Worm (Caenorhabditis elegans): Measurements from ENCODE around the gene otub-1.

The otub-1 gene

DNA sequence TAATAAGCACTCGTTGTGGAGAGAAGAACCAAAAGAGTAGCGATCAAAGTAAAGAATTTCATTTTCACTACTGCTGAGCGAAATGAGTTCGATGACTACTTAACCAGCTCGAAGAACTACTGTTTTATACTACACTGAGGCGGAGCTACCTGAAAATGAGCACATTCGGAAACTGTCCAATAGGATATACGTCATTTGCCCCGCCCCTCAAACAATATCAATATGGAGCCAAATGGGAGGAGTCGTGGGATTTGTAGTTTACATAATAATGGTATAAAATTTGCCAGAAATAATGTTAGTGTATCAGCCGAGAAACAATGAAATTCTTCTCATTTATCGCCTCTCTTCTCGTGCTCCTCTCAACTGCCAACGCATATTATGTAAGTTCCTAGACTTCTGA lies 23.3 kb downstream of the otub-1 start, which contains the start of the genes C01G10.5 and C01G10.4:
Gene C01G10.5, minus strand, starts transcription at position 101 of the 400 bp plus-strand sequence.
Gene C01G10.4, plus strand, starts transcription at position 303 of the 400 bp plus-strand sequence.
- TF ChIP-seq ceh-30 (tag; optimal IDR thresholded peaks at IDR 0.05) (no peak), T23F11.4 (GFP tag; optimal IDR thresholded peaks at IDR 0.05) (no peak), unc-55 (GFP tag; optimal IDR thresholded peaks at IDR 0.05) (no peak)

DNA sequence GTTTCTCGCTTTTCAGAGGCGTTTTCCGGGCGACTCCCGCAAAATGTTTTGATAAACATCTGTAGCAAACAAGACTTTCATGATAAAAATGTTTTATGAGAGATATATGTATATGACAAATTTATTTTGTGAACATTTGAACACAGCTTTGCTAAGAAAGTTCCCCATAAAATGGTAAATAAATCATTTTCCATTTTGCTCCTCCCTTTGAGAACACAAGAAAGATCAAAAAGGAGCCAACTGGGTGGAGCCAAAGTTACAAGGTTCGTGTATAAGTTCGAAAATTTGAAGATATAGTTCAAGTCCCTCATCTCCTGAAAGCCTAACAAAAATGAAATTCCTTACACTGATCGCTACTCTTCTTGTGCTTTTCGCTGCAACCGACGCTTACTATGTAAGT lies 24.4 kb downstream of the otub-1 start, which contains the start of gene C01G10.17:
Gene C01G10.17, plus strand, starts transcription at position 301 of the 400 bp plus-strand sequence.
- TF ChIP-seq pha-2 (tag; optimal IDR thresholded peaks at IDR 0.05): no peak
- TF ChIP-seq F13H6.1 (tag; optimal IDR thresholded peaks at IDR 0.05): no peak
- no peak for TF ChIP-seq eyg-1 (tag; optimal IDR thresholded peaks at IDR 0.05)
- no peak for TF ChIP-seq ceh-48 (tag; optimal IDR thresholded peaks at IDR 0.05)
- no peak for TF ChIP-seq ttx-3 (tag; optimal IDR thresholded peaks at IDR 0.05)
- no peak for TF ChIP-seq ama-1 (optimal IDR thresholded peaks at IDR 0.05)
- TF ChIP-seq ahr-1 (tag; optimal IDR thresholded peaks at IDR 0.05): no peak
- TF ChIP-seq hlh-6 (tag; optimal IDR thresholded peaks at IDR 0.05): no peak
- no peak for TF ChIP-seq Y22D7AL.16 (tag; optimal IDR thresholded peaks at IDR 0.05)
- no peak for TF ChIP-seq ceh-14 (tag; optimal IDR thresholded peaks at IDR 0.05)
- no peak for TF ChIP-seq dve-1 (tag; optimal IDR thresholded peaks at IDR 0.05)
- TF ChIP-seq fkh-10 (GFP tag; optimal IDR thresholded peaks at IDR 0.05): no peak
- TF ChIP-seq elt-2 (tag; optimal IDR thresholded peaks at IDR 0.05): no peak
- no peak for TF ChIP-seq sdc-2 (tag; optimal IDR thresholded peaks at IDR 0.05)
- TF ChIP-seq zip-5 (tag; optimal IDR thresholded peaks at IDR 0.05): no peak
- no peak for TF ChIP-seq tbx-2 (tag; optimal IDR thresholded peaks at IDR 0.05)
- TF ChIP-seq rnt-1 (tag; optimal IDR thresholded peaks at IDR 0.05): no peak
- no peak for TF ChIP-seq K02D7.2 (tag; optimal IDR thresholded peaks at IDR 0.05)

DNA sequence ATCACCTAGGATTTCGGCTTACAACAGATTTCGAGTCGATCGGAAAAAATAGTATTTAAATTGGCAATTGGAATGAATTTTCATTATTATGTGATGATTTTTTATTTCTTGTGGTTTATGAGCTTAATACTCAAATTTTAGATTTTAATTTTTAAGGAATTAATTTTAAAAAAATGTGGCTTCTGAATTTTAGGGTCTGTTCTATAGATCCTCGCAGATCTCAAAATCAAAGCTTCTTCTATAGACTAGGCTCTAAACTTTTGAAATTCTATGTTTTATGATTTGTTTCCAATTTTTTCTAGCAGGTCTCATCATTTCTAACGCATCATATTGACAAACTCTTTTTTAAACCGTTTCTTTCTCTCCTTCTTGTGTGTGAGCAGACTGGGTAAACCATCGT lies 26.6 kb downstream of the otub-1 start, which contains the start of gene txt-12:
Gene txt-12, plus strand, starts transcription at position 301 of the 400 bp plus-strand sequence.
- TF ChIP-seq unc-86 (tag; optimal IDR thresholded peaks at IDR 0.05): no peak
- no peak for TF ChIP-seq Y22D7AL.16 (tag; optimal IDR thresholded peaks at IDR 0.05)
- no peak for TF ChIP-seq C38D4.7 (GFP tag; optimal IDR thresholded peaks at IDR 0.05)
- no peak for TF ChIP-seq hlh-8 (tag; optimal IDR thresholded peaks at IDR 0.05)
- TF ChIP-seq nfya-1 (tag; optimal IDR thresholded peaks at IDR 0.05): no peak
- no peak for TF ChIP-seq sox-4 (tag; optimal IDR thresholded peaks at IDR 0.05)
- TF ChIP-seq pha-2 (tag; optimal IDR thresholded peaks at IDR 0.05): no peak
- no peak for TF ChIP-seq zip-5 (tag; optimal IDR thresholded peaks at IDR 0.05)
- TF ChIP-seq ceh-31 (tag; optimal IDR thresholded peaks at IDR 0.05): no peak
- no peak for TF ChIP-seq ceh-30 (tag; optimal IDR thresholded peaks at IDR 0.05)
- no peak for TF ChIP-seq ceh-14 (tag; optimal IDR thresholded peaks at IDR 0.05)
- no peak for TF ChIP-seq K09A11.1 (tag; optimal IDR thresholded peaks at IDR 0.05; ENCODE audit: insufficient read depth)
- no peak for TF ChIP-seq ztf-16 (tag; optimal IDR thresholded peaks at IDR 0.05)
- TF ChIP-seq T23F11.4 (GFP tag; optimal IDR thresholded peaks at IDR 0.05): no peak

DNA sequence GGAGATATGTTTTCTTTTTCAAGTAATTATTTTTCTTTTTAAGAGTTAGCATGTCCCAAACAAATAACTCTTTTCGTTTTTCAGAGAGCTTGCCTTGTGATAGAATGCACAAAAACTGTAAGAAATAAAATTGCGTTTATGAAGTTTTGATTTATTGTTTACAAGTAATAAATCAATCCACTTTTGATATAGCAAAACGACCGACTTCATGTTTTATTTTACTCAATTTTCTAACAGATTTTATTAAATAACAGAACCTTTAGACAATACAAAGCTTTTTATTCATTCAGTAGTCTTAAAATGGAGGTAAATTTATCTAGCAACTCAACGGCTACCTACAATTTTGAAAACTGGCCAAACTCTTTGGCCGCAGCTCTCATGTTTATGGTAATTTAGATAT lies 28.7 kb downstream of the otub-1 start, which contains the start of gene srx-78:
Gene srx-78, plus strand, starts transcription at position 301 of the 400 bp plus-strand sequence.
- no peak for TF ChIP-seq T23F11.4 (GFP tag; optimal IDR thresholded peaks at IDR 0.05)
- no peak for TF ChIP-seq sox-2 (GFP tag; IDR thresholded peaks at IDR 0.05)
- no peak for TF ChIP-seq elt-4 (tag; optimal IDR thresholded peaks at IDR 0.05)
- TF ChIP-seq ceh-45 (GFP tag; IDR thresholded peaks at IDR 0.05): no peak
- no peak for TF ChIP-seq ceh-19 (GFP tag; optimal IDR thresholded peaks at IDR 0.05)
- no peak for TF ChIP-seq pha-2 (tag; optimal IDR thresholded peaks at IDR 0.05)
- no peak for TF ChIP-seq ahr-1 (tag; optimal IDR thresholded peaks at IDR 0.05)
- TF ChIP-seq ceh-18 (tag; optimal IDR thresholded peaks at IDR 0.05): no peak
- TF ChIP-seq ama-1 (optimal IDR thresholded peaks at IDR 0.05): no peak

DNA sequence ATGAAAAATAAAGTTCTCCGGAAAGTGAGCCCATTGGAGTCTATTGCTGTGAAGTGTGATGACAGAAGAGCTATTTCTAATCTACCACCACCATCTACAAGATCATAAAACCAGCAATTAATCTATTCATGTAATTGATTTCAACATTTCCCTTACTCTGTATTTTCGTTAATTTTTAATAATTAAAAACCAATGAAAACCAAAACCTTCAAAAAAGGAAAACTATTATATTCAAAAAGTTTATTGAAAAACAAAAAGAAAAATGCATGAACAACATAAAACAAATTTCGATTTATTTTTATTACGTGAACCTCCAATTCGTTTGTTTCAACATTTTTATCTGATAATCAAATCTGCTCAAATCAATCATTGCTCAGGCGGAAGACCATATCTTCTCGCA lies 33.3 kb downstream of the otub-1 start, which contains the start of gene C01G10.1:
Gene C01G10.1, plus strand, starts transcription at position 301 of the 400 bp plus-strand sequence.
- no peak for TF ChIP-seq ceh-30 (tag; optimal IDR thresholded peaks at IDR 0.05)
- no peak for TF ChIP-seq elt-2 (tag; optimal IDR thresholded peaks at IDR 0.05)
- no peak for TF ChIP-seq sox-2 (GFP tag; IDR thresholded peaks at IDR 0.05)
- no peak for TF ChIP-seq sdc-2 (tag; optimal IDR thresholded peaks at IDR 0.05)
- TF ChIP-seq mec-3 (tag; optimal IDR thresholded peaks at IDR 0.05; ENCODE audit: borderline replicate concordance): no peak
- TF ChIP-seq ref-2 (tag; optimal IDR thresholded peaks at IDR 0.05): no peak
- TF ChIP-seq unc-86 (tag; optimal IDR thresholded peaks at IDR 0.05): no peak
